Worm (Caenorhabditis elegans): Measurements from ENCODE around the gene W03G1.5.

The W03G1.5 gene

DNA sequence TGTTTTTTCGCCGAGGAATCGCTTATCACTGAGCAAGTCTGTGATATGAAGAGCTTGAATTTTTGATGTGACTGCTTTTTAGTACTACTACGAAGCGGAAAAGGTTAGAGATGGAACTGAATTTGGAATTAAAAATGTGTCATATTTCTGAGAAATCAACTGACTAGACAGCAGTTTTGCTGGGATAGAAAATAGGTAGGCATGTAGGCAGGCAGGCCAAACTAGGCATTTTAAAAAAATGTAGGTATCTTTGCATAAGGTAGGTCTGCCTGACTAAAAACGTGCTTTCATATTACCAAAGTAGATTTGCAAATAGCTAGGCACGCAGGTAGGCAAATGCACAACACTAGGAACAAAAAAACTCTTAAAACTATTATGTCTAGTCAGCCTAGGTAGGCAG, 39.7 kb downstream of the W03G1.5 start:
- no peak for TF ChIP-seq nhr-10 (tag; optimal IDR thresholded peaks at IDR 0.05)
- no peak for TF ChIP-seq C34F6.9 (tag; optimal IDR thresholded peaks at IDR 0.05)
- TF ChIP-seq sma-3 (GFP tag; optimal IDR thresholded peaks at IDR 0.05): no peak
- no peak for TF ChIP-seq sem-4 (tag; optimal IDR thresholded peaks at IDR 0.05)
- no peak for TF ChIP-seq elt-1 (tag; optimal IDR thresholded peaks at IDR 0.05)
- no peak for TF ChIP-seq alr-1 (tag; optimal IDR thresholded peaks at IDR 0.05)
- no peak for TF ChIP-seq Y55F3AM.14 (GFP tag; optimal IDR thresholded peaks at IDR 0.05)
- TF ChIP-seq zag-1 (tag; optimal IDR thresholded peaks at IDR 0.05): no peak
- no peak for TF ChIP-seq R02D3.7 (tag; optimal IDR thresholded peaks at IDR 0.05)
- no peak for TF ChIP-seq mdl-1 (tag; optimal IDR thresholded peaks at IDR 0.05)

DNA sequence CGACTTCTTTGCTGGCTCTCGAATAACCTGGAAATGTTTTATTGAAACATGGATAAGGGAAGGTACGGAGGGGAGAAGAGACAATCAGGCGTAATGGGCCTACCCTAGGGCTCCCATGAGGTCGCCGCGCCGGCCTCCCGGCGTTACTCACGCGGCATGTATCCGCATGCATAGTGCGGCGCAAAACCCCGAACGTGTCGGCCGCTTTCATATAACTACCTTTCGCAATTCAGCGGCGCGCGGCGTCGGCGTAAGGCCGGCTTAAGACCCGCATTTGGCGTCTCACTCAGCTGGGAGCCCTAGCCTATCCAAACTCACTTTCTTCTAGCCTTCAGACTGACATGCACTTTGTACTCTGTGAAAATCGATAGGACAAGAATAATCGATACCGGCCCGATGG, 44.2 kb downstream of the W03G1.5 start:
- TF ChIP-seq snpc-4 (tag; optimal IDR thresholded peaks at IDR 0.05): no peak
- no peak for TF ChIP-seq elt-3 (tag; optimal IDR thresholded peaks at IDR 0.05)
- no peak for TF ChIP-seq C34F6.9 (tag; optimal IDR thresholded peaks at IDR 0.05)
- no peak for TF ChIP-seq F13H6.1 (tag; optimal IDR thresholded peaks at IDR 0.05)
- TF ChIP-seq nhr-6 (tag; optimal IDR thresholded peaks at IDR 0.05): no peak
- no peak for TF ChIP-seq nhr-11 (tag; optimal IDR thresholded peaks at IDR 0.05)

DNA sequence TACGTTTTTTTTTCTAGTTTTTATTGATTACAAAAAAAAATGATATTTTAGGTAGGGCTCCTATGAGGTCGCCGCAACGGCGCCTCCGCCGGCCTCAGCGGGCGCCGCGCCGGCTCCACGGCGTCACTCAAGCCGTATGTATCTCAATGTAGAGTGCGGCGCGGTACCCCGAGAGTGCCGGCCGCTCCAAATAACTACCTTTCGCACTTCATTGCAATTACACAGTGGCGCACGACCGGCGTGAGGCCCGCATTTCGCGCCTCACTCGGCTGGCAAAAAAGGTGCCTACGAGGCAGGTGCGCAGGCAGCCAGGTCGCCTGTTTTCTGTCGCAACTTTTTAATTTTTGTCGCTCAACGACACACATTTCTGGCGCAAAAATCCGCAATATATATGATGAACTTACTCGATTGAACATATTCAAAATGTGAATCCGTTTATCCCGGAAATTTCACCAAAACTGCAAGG, 45.6 kb downstream of the W03G1.5 start, which contains the start of gene M04G7.2:
Gene M04G7.2 (minus strand): TSS at position 416 of the 466 bp plus-strand sequence.
- TF ChIP-seq mbf-1 (tag; optimal IDR thresholded peaks at IDR 0.05) (no peak), zag-1 (tag; optimal IDR thresholded peaks at IDR 0.05) (no peak), lin-11 (tag; optimal IDR thresholded peaks at IDR 0.05) (no peak), R02D3.7 (tag; optimal IDR thresholded peaks at IDR 0.05) (no peak), crh-2 (tag; optimal IDR thresholded peaks at IDR 0.05) (no peak), mdl-1 (tag; optimal IDR thresholded peaks at IDR 0.05) (no peak)

DNA sequence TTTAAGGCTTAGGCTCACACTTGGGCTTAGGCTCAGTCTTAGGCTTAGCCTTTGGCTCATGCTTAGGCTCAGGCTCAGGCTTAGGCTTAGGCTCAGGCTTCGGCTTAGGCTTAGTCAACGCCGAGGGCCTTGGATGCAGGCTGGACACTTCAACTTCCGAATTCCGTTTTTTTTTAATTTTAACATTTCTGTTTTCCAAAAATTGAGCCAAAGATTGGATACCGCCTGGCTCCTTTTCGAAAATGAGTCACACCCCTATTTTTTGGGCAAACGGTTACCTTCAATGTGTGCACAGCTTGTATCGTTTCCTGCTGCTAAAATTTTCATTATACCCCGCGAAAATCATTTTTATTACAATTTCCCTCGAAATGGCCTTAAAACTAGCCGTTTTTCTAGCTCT, 50.8 kb downstream of the W03G1.5 start, which contains the start of gene M04G7.1:
Gene M04G7.1 (plus strand): TSS at position 301 of the 400 bp plus-strand sequence.
- TF ChIP-seq mbf-1 (tag; optimal IDR thresholded peaks at IDR 0.05): no peak
- TF ChIP-seq snpc-4 (tag; optimal IDR thresholded peaks at IDR 0.05): no peak
- TF ChIP-seq lin-39 (tag; optimal IDR thresholded peaks at IDR 0.05): no peak
- no peak for TF ChIP-seq sma-9 (GFP tag; optimal IDR thresholded peaks at IDR 0.05)
- TF ChIP-seq sma-9 (tag; optimal IDR thresholded peaks at IDR 0.05): no peak
- TF ChIP-seq ceh-16 (tag; optimal IDR thresholded peaks at IDR 0.05): no peak
- no peak for TF ChIP-seq skn-1 (tag; optimal IDR thresholded peaks at IDR 0.05)
- no peak for TF ChIP-seq R02D3.7 (tag; optimal IDR thresholded peaks at IDR 0.05)
- TF ChIP-seq sma-3 (GFP tag; optimal IDR thresholded peaks at IDR 0.05): no peak
- no peak for TF ChIP-seq elt-3 (tag; optimal IDR thresholded peaks at IDR 0.05)
- TF ChIP-seq elt-1 (tag; optimal IDR thresholded peaks at IDR 0.05): no peak
- TF ChIP-seq ZK546.5 (tag; optimal IDR thresholded peaks at IDR 0.05): no peak
- no peak for TF ChIP-seq dmd-4 (tag; optimal IDR thresholded peaks at IDR 0.05)
- TF ChIP-seq nhr-21 (tag; optimal IDR thresholded peaks at IDR 0.05): no peak
- no peak for TF ChIP-seq nhr-11 (tag; optimal IDR thresholded peaks at IDR 0.05)
- no peak for TF ChIP-seq fos-1 (tag; optimal IDR thresholded peaks at IDR 0.05)
- no peak for TF ChIP-seq nhr-25 (tag; optimal IDR thresholded peaks at IDR 0.05)
- no peak for TF ChIP-seq mab-5 (tag; optimal IDR thresholded peaks at IDR 0.05)
- TF ChIP-seq nhr-10 (tag; optimal IDR thresholded peaks at IDR 0.05): no peak
- no peak for TF ChIP-seq mdl-1 (tag; optimal IDR thresholded peaks at IDR 0.05)
- TF ChIP-seq sem-4 (tag; optimal IDR thresholded peaks at IDR 0.05): no peak
